Fruit fly (Drosophila melanogaster): ENCODE results near the gene crim.

DNA sequence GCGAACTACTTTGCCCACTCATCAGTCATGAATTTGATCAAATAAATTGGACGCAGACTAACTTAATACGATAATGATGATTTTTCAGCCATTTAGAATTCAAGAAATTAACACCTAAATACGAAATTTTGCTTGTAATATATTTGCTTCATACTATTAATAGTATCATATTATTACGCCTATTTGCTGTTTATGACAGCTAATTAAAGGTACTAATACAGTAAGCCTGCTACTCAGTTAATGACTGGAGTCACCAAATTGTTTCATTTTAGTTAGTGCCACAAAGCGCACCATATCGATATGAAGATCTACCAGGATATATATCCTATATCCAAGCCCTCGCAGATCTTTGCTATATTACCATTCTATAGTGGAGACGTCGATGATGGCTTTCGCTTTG lies 39.8 kb upstream of the crim start, which contains the start of gene Gr68a:
- TF ChIP-seq ttk (optimal IDR thresholded peaks at IDR 0.05) (no peak), h (optimal IDR thresholded peaks at IDR 0.05) (no peak), psq (optimal IDR thresholded peaks at IDR 0.05) (no peak), Myc (optimal IDR thresholded peaks at IDR 0.05) (no peak)

Data from Kc167 (cell line).